Fruit fly (Drosophila melanogaster) Kc167 (cell line): ENCODE data around the gene CG15547.

Experiments
- psq ChIP-seq: fragments of >200 bp; optimal IDR thresholded peaks from 2 replicates; lab custom pipeline; 2017; ENCODE audit warnings: missing external identifiers
- ttk ChIP-seq: sonication (Bioruptor generic); optimal IDR thresholded peaks from 2 replicates; lab custom pipeline; 2017; ENCODE audit warnings: missing external identifiers

- TF ChIP-seq ttk (no peak), psq (no peak)
These were observed 12.9 kb downstream of the CG15547 start for dm6 chr3R:30870317-30870878.
